Worm (Caenorhabditis elegans) whole organism, L4 larva: ENCODE measurements around the gene str-254.

Experiments used
- aha-1 ChIP-seq: fragments of 150-350 bp; peaks from one replicate; lab custom pipeline; 2014; ENCODE audit warnings: missing biosample characterization, missing genetic modification characterization
- dpl-1 ChIP-seq: fragments of 150-350 bp; optimal IDR thresholded peaks from 2 replicates; lab custom pipeline; 2014; ENCODE audit warnings: missing biosample characterization, missing genetic modification reagents, missing genetic modification characterization

DNA sequence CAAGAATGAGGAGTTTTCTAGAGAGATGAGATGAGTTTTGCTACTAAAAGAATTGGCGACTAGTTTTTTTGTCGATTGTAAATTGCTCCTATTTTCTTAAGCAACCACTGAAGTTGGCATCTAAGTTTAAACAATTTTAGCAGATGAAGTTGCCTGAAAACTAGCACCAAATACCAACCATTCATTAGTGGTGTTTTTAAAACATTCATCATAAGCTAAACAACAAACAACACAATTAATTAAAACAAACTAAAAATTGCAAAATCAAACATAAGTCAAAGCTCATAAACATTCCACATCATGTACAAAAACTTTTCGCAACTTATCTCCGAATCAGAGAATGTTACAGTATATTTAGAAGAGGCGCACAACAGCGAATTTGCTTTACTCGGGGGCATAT lies 28.8 kb upstream of the str-254 start, which contains the start of gene srz-13:
- no peak for TF ChIP-seq aha-1 (tag; lab: Kevin White, UChicago)
- no peak for TF ChIP-seq dpl-1
